Worm (Caenorhabditis elegans) whole organism, mixed stage, embryonic: ENCODE measurements around the gene T26H5.8.

Experiments
- M03D4.4 ChIP-seq: sonication (generic microtip); optimal IDR thresholded peaks from 2 replicates; lab custom pipeline; 2017; ENCODE audit warnings: mild to moderate bottlenecking, missing genetic modification characterization, missing compliant biosample characterization
- bed-3 ChIP-seq: fragments of 200-800 bp; sonication (Bioruptor generic); optimal IDR thresholded peaks from 3 replicates; lab custom pipeline; 2018; ENCODE audit warnings: mild to moderate bottlenecking, missing genetic modification characterization, moderate library complexity, missing compliant biosample characterization
- blmp-1 ChIP-seq: fragments of 150-350 bp; optimal IDR thresholded peaks from 2 replicates; lab custom pipeline; 2014; ENCODE audit warnings: missing biosample characterization, missing genetic modification characterization
- ceh-39 ChIP-seq: fragments of 150-350 bp; optimal IDR thresholded peaks from 2 replicates; lab custom pipeline; 2014; ENCODE audit warnings: missing biosample characterization, missing genetic modification characterization
- ceh-43 ChIP-seq: fragments of 200-800 bp; sonication (Bioruptor generic); optimal IDR thresholded peaks from 2 replicates; lab custom pipeline; 2018; ENCODE audit warnings: mild to moderate bottlenecking, missing genetic modification characterization, moderate library complexity, missing compliant biosample characterization
- ceh-83 ChIP-seq: fragments of 200-800 bp; sonication (Bioruptor generic); optimal IDR thresholded peaks from 2 replicates; lab custom pipeline; 2018; ENCODE audit warnings: mild to moderate bottlenecking, missing genetic modification characterization, missing compliant biosample characterization
- ces-1 ChIP-seq: fragments of 150-350 bp; optimal IDR thresholded peaks from 2 replicates; lab custom pipeline; 2014; ENCODE audit warnings: missing biosample characterization, missing genetic modification reagents, missing genetic modification characterization
- cnd-1 ChIP-seq: fragments of 200-800 bp; sonication (Bioruptor generic); optimal IDR thresholded peaks from 2 replicates; lab custom pipeline; 2018; ENCODE audit warnings: mild to moderate bottlenecking, missing genetic modification characterization, missing compliant biosample characterization
- drap-1 ChIP-seq: fragments of 200-800 bp; sonication (Bioruptor generic); optimal IDR thresholded peaks from 3 replicates; lab custom pipeline; 2018; ENCODE audit warnings: mild to moderate bottlenecking, missing genetic modification characterization, missing compliant biosample characterization
- elt-1 ChIP-seq: sonication (generic microtip); optimal IDR thresholded peaks from 2 replicates; lab custom pipeline; 2017; ENCODE audit warnings: missing genetic modification characterization, mild to moderate bottlenecking, missing compliant biosample characterization, antibody characterized with exemption, moderate library complexity, borderline replicate concordance; ENCODE audit not compliant: insufficient read depth
- elt-3 ChIP-seq: fragments of 150-350 bp; optimal IDR thresholded peaks from 2 replicates; lab custom pipeline; 2014; ENCODE audit warnings: missing biosample characterization, missing genetic modification characterization
- flh-1 ChIP-seq: fragments of 200-800 bp; sonication (Bioruptor generic); optimal IDR thresholded peaks from 2 replicates; lab custom pipeline; 2018; ENCODE audit warnings: mild to moderate bottlenecking, missing genetic modification characterization, moderate library complexity, missing compliant biosample characterization
- ham-2 ChIP-seq: fragments of 200-800 bp; sonication (Bioruptor generic); optimal IDR thresholded peaks from 2 replicates; lab custom pipeline; 2018; ENCODE audit warnings: mild to moderate bottlenecking, missing genetic modification characterization, missing compliant biosample characterization
- hlh-1 ChIP-seq: fragments of 150-350 bp; optimal IDR thresholded peaks from 2 replicates; lab custom pipeline; 2014; ENCODE audit warnings: missing biosample characterization, missing genetic modification reagents, missing genetic modification characterization
- lin-13 ChIP-seq: fragments of 150-350 bp; optimal IDR thresholded peaks from 2 replicates; lab custom pipeline; 2014; ENCODE audit warnings: missing biosample characterization, missing genetic modification characterization
- lin-32 ChIP-seq: fragments of 200-800 bp; sonication (Bioruptor generic); optimal IDR thresholded peaks from 2 replicates; lab custom pipeline; 2018; ENCODE audit warnings: mild to moderate bottlenecking, missing genetic modification characterization, missing compliant biosample characterization
- lsy-2 ChIP-seq: fragments of 150-350 bp; optimal IDR thresholded peaks from 2 replicates; lab custom pipeline; 2014; ENCODE audit warnings: missing biosample characterization, missing genetic modification characterization
- mab-5 ChIP-seq: fragments of 150-350 bp; optimal IDR thresholded peaks from 2 replicates; lab custom pipeline; 2014; ENCODE audit warnings: missing biosample characterization, missing genetic modification characterization
- mep-1 ChIP-seq: fragments of 150-350 bp; optimal IDR thresholded peaks from 2 replicates; lab custom pipeline; 2017; ENCODE audit warnings: missing biosample characterization, missing genetic modification reagents, missing genetic modification characterization, inconsistent platforms
- nhr-12 ChIP-seq: fragments of 150-350 bp; optimal IDR thresholded peaks from 2 replicates; lab custom pipeline; 2014; ENCODE audit warnings: missing biosample characterization, missing genetic modification characterization
- nhr-2 ChIP-seq: fragments of 150-350 bp; optimal IDR thresholded peaks from 2 replicates; lab custom pipeline; 2014; ENCODE audit warnings: missing biosample characterization, missing genetic modification characterization
- nhr-237 ChIP-seq: fragments of 150-350 bp; optimal IDR thresholded peaks from 2 replicates; lab custom pipeline; 2014; ENCODE audit warnings: missing biosample characterization, missing genetic modification characterization
- nhr-28 ChIP-seq: fragments of 150-350 bp; optimal IDR thresholded peaks from 2 replicates; lab custom pipeline; 2014; ENCODE audit warnings: missing biosample characterization, missing genetic modification characterization
- nhr-76 ChIP-seq: sonication (generic microtip); optimal IDR thresholded peaks from 2 replicates; lab custom pipeline; 2017; ENCODE audit warnings: missing biosample characterization, missing genetic modification characterization
- pha-4 ChIP-seq: fragments of 150-350 bp; optimal IDR thresholded peaks from 2 replicates; lab custom pipeline; 2018; ENCODE audit warnings: missing biosample characterization, missing genetic modification reagents, missing genetic modification characterization
- snpc-4 ChIP-seq: fragments of 150-350 bp; optimal IDR thresholded peaks from 2 replicates; lab custom pipeline; 2014; ENCODE audit warnings: missing biosample characterization, missing genetic modification characterization
- unc-120 ChIP-seq: sonication (generic microtip); optimal IDR thresholded peaks from 2 replicates; lab custom pipeline; 2017; ENCODE audit warnings: missing genetic modification characterization, missing compliant biosample characterization; ENCODE audit not compliant: poor library complexity, severe bottlenecking
- unc-39 ChIP-seq: fragments of 150-350 bp; optimal IDR thresholded peaks from 2 replicates; lab custom pipeline; 2014; ENCODE audit warnings: missing biosample characterization, missing genetic modification characterization
- unc-62 ChIP-seq: fragments of 150-350 bp; optimal IDR thresholded peaks from 2 replicates; lab custom pipeline; 2014; ENCODE audit warnings: missing biosample characterization, missing genetic modification reagents, missing genetic modification characterization
- zip-8 ChIP-seq: fragments of 150-350 bp; optimal IDR thresholded peaks from 2 replicates; lab custom pipeline; 2014; ENCODE audit warnings: missing biosample characterization, missing genetic modification characterization

The T26H5.8 gene

DNA sequence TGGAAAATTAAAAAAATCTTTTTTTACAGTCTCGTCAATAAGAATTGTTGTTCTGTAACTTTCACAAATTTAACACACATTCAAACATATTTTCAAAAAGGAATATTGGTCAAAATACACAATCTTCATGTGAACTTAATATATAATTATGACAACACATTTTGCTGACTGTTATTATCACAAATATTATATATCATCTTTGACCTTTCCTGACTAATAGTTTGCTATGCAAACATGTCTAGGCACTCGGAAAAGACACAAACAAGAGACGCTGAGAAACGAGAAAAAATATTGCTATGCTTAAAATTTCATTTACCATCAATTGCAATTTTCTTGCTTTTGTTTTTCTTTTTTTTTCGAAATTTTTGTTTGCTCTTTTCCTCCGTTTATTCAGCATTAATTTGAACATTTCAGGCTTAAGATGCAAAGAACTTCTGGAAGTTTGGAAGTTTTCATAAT lies 30.6 kb downstream of the T26H5.8 start, which contains the start of gene fbxa-135:
Gene fbxa-135 (plus strand): TSS at position 409 of the 459 bp plus-strand sequence.
- TF ChIP-seq bed-3 = no peak
- TF ChIP-seq mab-5 (tag; lab: Kevin White, UChicago) = no peak
- no peak for TF ChIP-seq unc-120 (tag; lab: Kevin White, UChicago)
- no peak for TF ChIP-seq nhr-2
- TF ChIP-seq hlh-1 = no peak
- TF ChIP-seq elt-3 (tag; lab: Kevin White, UChicago) = no peak
- no peak for TF ChIP-seq drap-1
- no peak for TF ChIP-seq ceh-83
- no peak for TF ChIP-seq snpc-4 (tag; lab: Kevin White, UChicago)
- TF ChIP-seq nhr-237 = no peak
- TF ChIP-seq pha-4 (tag; lab: Kevin White, UChicago) = no peak

DNA sequence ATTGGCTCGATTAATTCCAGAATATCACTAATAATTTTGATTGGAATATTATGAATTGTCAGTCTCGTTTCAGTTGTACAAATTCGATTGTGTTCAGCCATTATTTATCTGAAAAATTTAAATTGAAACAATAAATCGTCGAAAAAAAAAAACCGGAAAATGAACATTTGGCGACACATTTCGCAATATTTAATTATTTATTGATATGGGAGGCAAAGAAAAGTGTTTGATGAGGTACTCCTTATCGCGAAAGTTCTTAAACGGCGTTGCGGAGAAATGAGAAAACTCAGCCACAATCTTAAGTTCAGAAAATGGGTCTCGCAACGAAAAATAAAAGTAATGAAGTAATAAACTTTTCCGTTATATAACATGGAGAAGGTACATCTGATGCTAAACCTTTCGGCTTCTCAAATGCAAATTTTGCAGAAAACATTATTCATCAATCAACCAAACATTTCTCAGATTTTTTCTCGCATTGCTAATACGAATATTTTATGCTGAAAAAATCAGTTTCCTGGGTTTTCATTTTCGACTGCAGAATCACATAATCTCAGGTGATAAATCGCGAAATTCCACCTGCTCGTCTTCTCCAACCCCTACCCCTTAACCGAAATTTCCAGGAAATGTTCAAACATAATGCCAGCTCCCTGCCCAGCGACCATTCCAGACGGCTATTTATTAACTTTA lies 32.7 kb downstream of the T26H5.8 start, which contains the start of the genes T06E6.15 and sri-7:
Gene T06E6.15 (minus strand): TSS at position 101 of the 687 bp plus-strand sequence.
Gene sri-7 (plus strand): TSS at position 637 of the 687 bp plus-strand sequence.
- no peak for TF ChIP-seq ham-2 (GFP tag; lab: Kevin White, UChicago)
- no peak for TF ChIP-seq nhr-12
- no peak for TF ChIP-seq mep-1 (tag; lab: Kevin White, UChicago)
- TF ChIP-seq nhr-2 = no peak
- no peak for TF ChIP-seq elt-3 (tag; lab: Kevin White, UChicago)
- no peak for TF ChIP-seq ces-1
- TF ChIP-seq snpc-4 (tag; lab: Kevin White, UChicago) = no peak
- TF ChIP-seq pha-4 (tag; lab: Kevin White, UChicago) = no peak
- TF ChIP-seq mab-5 (tag; lab: Kevin White, UChicago) = no peak
- no peak for TF ChIP-seq unc-39 (tag; lab: Kevin White, UChicago)
- TF ChIP-seq blmp-1 = no peak
- no peak for TF ChIP-seq drap-1
- TF ChIP-seq bed-3 = no peak

DNA sequence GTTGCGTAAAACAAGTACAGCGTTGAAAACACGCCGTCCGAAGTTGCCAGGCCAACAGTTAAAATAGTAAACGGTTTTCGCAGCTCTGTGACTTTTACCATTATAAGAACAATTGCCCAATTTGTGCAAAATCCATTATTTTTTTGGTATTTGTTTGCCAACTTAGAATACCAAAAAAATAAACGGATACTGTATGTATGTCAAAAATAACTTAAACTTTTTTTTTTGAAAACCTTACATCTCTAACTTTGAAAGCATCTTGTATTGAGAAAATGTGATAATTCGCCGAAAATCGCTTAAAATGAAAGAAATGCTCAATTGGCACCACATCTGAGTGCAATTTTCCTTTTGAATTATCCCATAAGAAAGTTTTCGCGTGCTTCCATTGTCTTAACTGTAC lies 33.8 kb downstream of the T26H5.8 start, which contains the start of gene fbxa-199:
Gene fbxa-199 (minus strand): TSS at position 101 of the 400 bp plus-strand sequence.
- no peak for TF ChIP-seq nhr-28 (tag; lab: Kevin White, UChicago)
- TF ChIP-seq elt-3 (tag; lab: Kevin White, UChicago) = no peak
- no peak for TF ChIP-seq cnd-1 (tag; lab: Kevin White, UChicago)
- TF ChIP-seq nhr-2 = no peak

DNA sequence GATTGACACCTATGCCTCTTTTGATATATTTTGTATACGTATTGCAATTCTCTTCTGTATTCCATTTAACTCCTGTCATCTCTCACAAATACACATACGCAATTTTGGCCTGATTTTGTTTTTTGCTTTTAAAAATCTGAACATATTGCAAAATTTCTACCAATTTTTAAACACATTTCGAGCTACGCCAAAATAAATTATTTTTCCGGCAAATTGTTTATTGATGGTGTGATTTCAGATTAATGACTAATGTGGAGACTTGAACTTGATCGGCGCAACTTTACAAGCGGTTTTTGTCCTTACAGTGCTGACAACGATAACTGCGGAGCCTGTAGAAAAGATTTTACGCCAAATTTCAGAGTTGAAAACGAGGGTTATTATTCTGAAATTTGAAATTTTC lies 35.4 kb downstream of the T26H5.8 start:
- no peak for TF ChIP-seq cnd-1 (tag; lab: Kevin White, UChicago)
- no peak for TF ChIP-seq unc-62
- TF ChIP-seq lin-32 = no peak
- TF ChIP-seq elt-1 (tag; lab: Kevin White, UChicago) = no peak
- TF ChIP-seq mab-5 (tag; lab: Kevin White, UChicago) = no peak

DNA sequence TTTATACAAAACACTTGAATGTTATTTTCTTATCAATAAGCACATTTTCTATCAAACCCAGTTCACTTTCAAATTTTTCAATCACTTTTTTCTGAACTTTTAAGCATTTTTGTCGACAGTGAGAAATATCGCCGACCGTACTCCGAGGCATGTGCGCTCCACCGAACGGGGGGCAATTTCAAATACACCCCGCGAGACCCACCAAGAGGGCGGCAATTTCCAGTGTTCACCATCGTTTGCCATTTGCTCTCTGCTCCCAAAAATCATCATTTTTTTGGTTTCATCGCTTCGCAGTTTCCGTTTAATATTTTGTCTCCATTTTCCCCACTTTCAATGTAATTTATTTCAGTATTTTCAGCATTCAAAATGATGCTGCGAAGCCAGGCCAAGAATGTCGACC lies 37.2 kb downstream of the T26H5.8 start, which contains the start of gene cyb-3:
Gene cyb-3 (plus strand): TSS at position 350 of the 400 bp plus-strand sequence.
- no peak for TF ChIP-seq blmp-1
- TF ChIP-seq lsy-2 = peak; percentile 57

DNA sequence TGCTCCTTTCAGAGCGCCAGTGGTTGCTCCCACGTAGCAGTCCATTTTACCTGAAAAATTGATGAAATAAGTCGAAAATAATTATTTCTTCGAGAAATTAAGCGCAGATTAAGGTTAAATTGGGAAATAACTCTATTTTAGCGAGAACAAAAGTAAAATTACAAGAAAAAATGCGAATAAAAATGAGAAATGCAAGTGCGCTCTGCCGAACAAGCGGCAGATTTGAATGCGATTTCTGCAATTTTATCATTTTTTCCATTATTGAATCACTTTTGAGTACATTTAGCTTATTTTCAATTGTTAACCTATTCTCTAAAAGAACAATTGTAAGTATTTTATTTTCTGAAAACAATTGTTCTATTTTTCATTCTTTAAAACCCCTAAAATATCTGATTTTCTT lies 37.6 kb downstream of the T26H5.8 start, which contains the start of gene T06E6.1:
Gene T06E6.1 (minus strand): TSS at position 56 of the 400 bp plus-strand sequence.
- TF ChIP-seq unc-120 (tag; lab: Kevin White, UChicago) (no peak), ceh-39 (tag; lab: Kevin White, UChicago) (no peak), lin-13 (tag; lab: Kevin White, UChicago) (no peak)

DNA sequence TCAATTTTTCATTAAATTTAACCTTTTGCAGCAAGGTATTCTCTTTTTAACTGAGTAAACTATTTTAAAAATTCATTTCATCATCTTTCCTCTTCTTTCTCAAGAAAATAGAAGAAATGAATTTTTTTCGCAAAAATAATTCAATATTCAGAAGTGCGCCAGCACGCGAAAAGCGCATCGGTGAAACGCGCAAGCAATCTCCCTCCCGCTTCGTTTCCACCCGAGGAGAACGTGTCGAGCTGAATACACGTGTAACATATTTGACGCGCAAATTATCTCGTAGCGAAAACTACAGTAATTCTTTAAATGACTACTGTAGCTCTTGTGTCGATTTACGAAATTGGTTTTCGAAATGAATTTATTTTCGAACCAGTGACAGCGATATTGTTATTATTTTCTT lies 40.5 kb downstream of the T26H5.8 start:
- no peak for TF ChIP-seq bed-3
- no peak for TF ChIP-seq flh-1
- no peak for TF ChIP-seq ceh-43 (GFP tag; lab: Kevin White, UChicago)
- TF ChIP-seq unc-39 (tag; lab: Kevin White, UChicago) = no peak
- TF ChIP-seq mep-1 (tag; lab: Kevin White, UChicago) = no peak
- TF ChIP-seq blmp-1 = no peak
- TF ChIP-seq ham-2 (GFP tag; lab: Kevin White, UChicago) = no peak
- no peak for TF ChIP-seq lin-32
- no peak for TF ChIP-seq snpc-4 (tag; lab: Kevin White, UChicago)
- no peak for TF ChIP-seq elt-3 (tag; lab: Kevin White, UChicago)
- TF ChIP-seq M03D4.4 (tag; lab: Kevin White, UChicago) = no peak
- TF ChIP-seq hlh-1 = no peak
- no peak for TF ChIP-seq zip-8
- no peak for TF ChIP-seq pha-4 (tag; lab: Kevin White, UChicago)
- no peak for TF ChIP-seq nhr-12
- TF ChIP-seq ceh-83 = no peak
- no peak for TF ChIP-seq unc-62
- TF ChIP-seq nhr-76 = no peak
- TF ChIP-seq lsy-2 = no peak
- TF ChIP-seq ceh-39 (tag; lab: Kevin White, UChicago) = no peak
